Fruit fly (Drosophila melanogaster): ENCODE results near the gene Rop.
A peak's percentile ranks its signal among the peaks of the same experiment; 100 is the strongest.

The Rop gene

dm6 chr3L:4108844-4109494 lies 29.8 kb downstream of the Rop start (continued):
- TF ChIP-seq CG17186 (GFP tag; optimal IDR thresholded peaks at IDR 0.05) (peak; percentile 42), jumu (GFP tag; optimal IDR thresholded peaks at IDR 0.05) (no peak), Dll (GFP tag; IDR thresholded peaks at IDR 0.05; ENCODE audit: partially characterized antibody) (no peak), Dek (tag; optimal IDR thresholded peaks at IDR 0.05) (peak; percentile 64), tin (GFP tag; optimal IDR thresholded peaks at IDR 0.05) (peak; percentile 56), sens-2 (GFP tag; IDR thresholded peaks at IDR 0.05) (no peak), sug (tag; optimal IDR thresholded peaks at IDR 0.05) (peak; percentile 60), gt (GFP tag; IDR thresholded peaks at IDR 0.05) (no peak), knrl (GFP tag; IDR thresholded peaks at IDR 0.05; ENCODE audit: partially characterized antibody) (no peak), odd (GFP tag; optimal IDR thresholded peaks at IDR 0.05) (peak; percentile 74), nerfin-2 (GFP tag; IDR thresholded peaks at IDR 0.05; ENCODE audit: partially characterized antibody) (no peak), MBD-R2 (GFP tag; IDR thresholded peaks at IDR 0.05) (0 out of 2 replicates have a peak, but pooled peaks have one; percentile 30), klu (GFP tag; IDR thresholded peaks at IDR 0.05) (0 out of 2 replicates have a peak, but pooled peaks have one; percentile 12), pho (GFP tag; optimal IDR thresholded peaks at IDR 0.05) (no peak), Awh (GFP tag; IDR thresholded peaks at IDR 0.05) (no peak), CkIIα-i1 (GFP tag; IDR thresholded peaks at IDR 0.05) (no peak), Abd-B (GFP tag; optimal IDR thresholded peaks at IDR 0.05) (peak; percentile 61), CG10543 (GFP tag; optimal IDR thresholded peaks at IDR 0.05) (peak; percentile 71), Camta (GFP tag; optimal IDR thresholded peaks at IDR 0.05) (peak; percentile 78), Atf6 (GFP tag; IDR thresholded peaks at IDR 0.05) (peak; percentile 67), ems (GFP tag; optimal IDR thresholded peaks at IDR 0.05) (peak; percentile 81), Lim3 (GFP tag; IDR thresholded peaks at IDR 0.05) (no peak; the same call in 1 of the 2 replicates), D19B (GFP tag; optimal IDR thresholded peaks at IDR 0.05) (peak; percentile 60), Xbp1 (GFP tag; optimal IDR thresholded peaks at IDR 0.05) (peak; percentile 72), Antp (GFP tag; optimal IDR thresholded peaks at IDR 0.05) (peak; percentile 63), CG13123 (GFP tag; optimal IDR thresholded peaks at IDR 0.05) (peak; percentile 50), CG11085 (GFP tag; IDR thresholded peaks at IDR 0.05) (no peak), C15 (GFP tag; IDR thresholded peaks at IDR 0.05) (no peak), CG33557 (GFP tag; optimal IDR thresholded peaks at IDR 0.05) (peak; percentile 59), Sox100B (GFP tag; optimal IDR thresholded peaks at IDR 0.05) (peak; percentile 85), wek (GFP tag; optimal IDR thresholded peaks at IDR 0.05) (no peak), nmo (GFP tag; optimal IDR thresholded peaks at IDR 0.05) (peak; percentile 84), tx (GFP tag; optimal IDR thresholded peaks at IDR 0.05) (peak; percentile 49), CG16779 (GFP tag; IDR thresholded peaks at IDR 0.05) (no peak), pb (GFP tag; optimal IDR thresholded peaks at IDR 0.05) (peak; percentile 74), CG3163 (GFP tag; optimal IDR thresholded peaks at IDR 0.05) (no peak), Kr (GFP tag; optimal IDR thresholded peaks at IDR 0.05) (peak; percentile 29), ftz-f1 (GFP tag; optimal IDR thresholded peaks at IDR 0.05) (no peak), CG4707 (GFP tag; optimal IDR thresholded peaks at IDR 0.05) (no peak), nom (GFP tag; optimal IDR thresholded peaks at IDR 0.05) (no peak), Hmx (GFP tag; optimal IDR thresholded peaks at IDR 0.05) (peak; percentile 52), emc (GFP tag; optimal IDR thresholded peaks at IDR 0.05) (no peak), ci (GFP tag; IDR thresholded peaks at IDR 0.05) (peak; percentile 78), Fer2 (tag; optimal IDR thresholded peaks at IDR 0.05) (peak; percentile 30), btn (GFP tag; optimal IDR thresholded peaks at IDR 0.05) (peak; percentile 25), rib (GFP tag; IDR thresholded peaks at IDR 0.05) (no peak), maf-S (GFP tag; optimal IDR thresholded peaks at IDR 0.05) (peak; percentile 35), CG4404 (GFP tag; IDR thresholded peaks at IDR 0.05) (peak; percentile 54; the same call in 1 of the 2 replicates), ato (GFP tag; IDR thresholded peaks at IDR 0.05; ENCODE audit: partially characterized antibody) (no peak), CG7839 (tag; optimal IDR thresholded peaks at IDR 0.05) (peak; percentile 85)
